Worm (Caenorhabditis elegans): Measurements from ENCODE around the gene T26C5.2.

The T26C5.2 gene

DNA sequence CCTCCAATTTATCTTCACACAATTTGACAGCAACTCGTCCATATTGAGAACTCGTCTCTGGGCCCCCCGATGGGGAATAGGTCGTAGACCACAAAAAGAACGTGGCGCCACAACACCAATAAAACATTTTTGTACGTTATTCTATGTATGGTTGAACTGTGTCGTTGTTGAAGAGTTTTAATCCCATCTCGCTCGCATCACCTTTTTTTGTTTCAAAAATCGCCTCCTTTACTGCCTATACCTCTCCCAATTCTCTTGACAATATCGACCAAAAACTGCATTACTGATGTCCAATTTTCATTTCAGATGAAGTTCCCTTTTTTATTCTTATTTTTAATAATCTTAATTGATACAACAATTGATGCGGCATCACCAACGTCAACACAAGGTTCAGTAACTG, 35.8 kb upstream of the T26C5.2 start, which contains the start of gene let-23:
TSS of gene let-23 (plus strand) at position 301 of the 400 bp plus-strand sequence.
- TF ChIP-seq ceh-13 (GFP tag; optimal IDR thresholded peaks at IDR 0.05) (no peak), F13C5.2 (tag; optimal IDR thresholded peaks at IDR 0.05) (no peak), hmbx-1 (tag; optimal IDR thresholded peaks at IDR 0.05) (no peak), hmg-4 (GFP tag; optimal IDR thresholded peaks at IDR 0.05) (no peak), ceh-36 (tag; optimal IDR thresholded peaks at IDR 0.05) (no peak), tbx-11 (GFP tag; IDR thresholded peaks at IDR 0.05) (no peak), flt-1 (GFP tag; IDR thresholded peaks at IDR 0.05) (no peak)

DNA sequence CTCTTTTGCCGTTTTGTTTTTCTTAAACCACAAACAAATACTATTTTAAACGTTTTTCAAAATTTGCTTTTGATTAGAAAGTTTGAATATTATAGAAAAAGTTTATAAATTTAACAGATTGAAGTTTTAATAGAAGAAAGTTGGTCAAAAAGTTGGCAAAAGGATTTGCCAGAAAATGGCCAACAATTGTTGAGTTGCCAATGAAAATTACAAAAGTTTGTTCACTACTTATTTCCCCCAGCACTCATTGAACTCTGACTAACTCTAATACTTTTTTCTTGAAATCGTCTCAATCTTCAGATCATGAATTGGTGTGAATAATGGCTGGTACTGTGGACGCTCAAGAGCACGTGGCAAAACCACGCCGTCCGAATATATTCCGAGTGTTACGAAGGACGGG, 22.9 kb upstream of the T26C5.2 start, which contains the start of gene ZK1067.4:
TSS of gene ZK1067.4 (plus strand) at position 301 of the 400 bp plus-strand sequence.
- TF ChIP-seq tbx-11 (GFP tag; IDR thresholded peaks at IDR 0.05) (no peak), F13C5.2 (tag; optimal IDR thresholded peaks at IDR 0.05) (no peak), B0310.2 (tag; optimal IDR thresholded peaks at IDR 0.05) (no peak), ceh-13 (GFP tag; optimal IDR thresholded peaks at IDR 0.05) (no peak), tbx-37 (GFP tag; conservative IDR thresholded peaks at IDR 0.05) (no peak), ets-7 (tag; optimal IDR thresholded peaks at IDR 0.05) (no peak), sea-1 (GFP tag; conservative IDR thresholded peaks at IDR 0.05) (no peak), ama-1 (optimal IDR thresholded peaks at IDR 0.05) (no peak), aly-1 (tag; optimal IDR thresholded peaks at IDR 0.05) (no peak), scrt-1 (GFP tag; IDR thresholded peaks at IDR 0.05) (no peak), tra-4 (tag; optimal IDR thresholded peaks at IDR 0.05) (no peak), flt-1 (GFP tag; IDR thresholded peaks at IDR 0.05) (no peak), pes-1 (GFP tag; IDR thresholded peaks at IDR 0.05) (no peak), ceh-36 (tag; optimal IDR thresholded peaks at IDR 0.05) (no peak), hmg-4 (GFP tag; optimal IDR thresholded peaks at IDR 0.05) (no peak), hnd-1 (tag; optimal IDR thresholded peaks at IDR 0.05) (no peak)

DNA sequence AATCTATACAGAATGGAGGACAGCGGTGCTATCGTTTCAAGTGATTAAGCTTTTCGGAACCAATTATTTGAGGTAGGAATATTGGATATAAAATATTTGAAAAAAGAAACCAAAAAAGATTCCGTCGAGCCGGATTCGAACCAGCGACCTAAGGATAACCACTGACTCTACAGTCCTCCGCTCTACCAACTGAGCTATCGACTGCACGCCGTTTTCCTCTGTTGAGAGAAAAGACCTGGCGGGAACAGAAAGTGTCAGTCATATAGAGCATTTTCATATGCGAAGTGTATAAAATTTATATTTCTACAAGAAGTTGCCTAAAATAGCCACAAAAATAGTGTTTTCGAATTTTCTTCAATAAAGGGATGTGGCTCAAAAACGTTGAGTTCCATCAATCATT, 21.3 kb upstream of the T26C5.2 start:
- TF ChIP-seq ama-1 (optimal IDR thresholded peaks at IDR 0.05) (no peak), hnd-1 (tag; optimal IDR thresholded peaks at IDR 0.05) (no peak)

DNA sequence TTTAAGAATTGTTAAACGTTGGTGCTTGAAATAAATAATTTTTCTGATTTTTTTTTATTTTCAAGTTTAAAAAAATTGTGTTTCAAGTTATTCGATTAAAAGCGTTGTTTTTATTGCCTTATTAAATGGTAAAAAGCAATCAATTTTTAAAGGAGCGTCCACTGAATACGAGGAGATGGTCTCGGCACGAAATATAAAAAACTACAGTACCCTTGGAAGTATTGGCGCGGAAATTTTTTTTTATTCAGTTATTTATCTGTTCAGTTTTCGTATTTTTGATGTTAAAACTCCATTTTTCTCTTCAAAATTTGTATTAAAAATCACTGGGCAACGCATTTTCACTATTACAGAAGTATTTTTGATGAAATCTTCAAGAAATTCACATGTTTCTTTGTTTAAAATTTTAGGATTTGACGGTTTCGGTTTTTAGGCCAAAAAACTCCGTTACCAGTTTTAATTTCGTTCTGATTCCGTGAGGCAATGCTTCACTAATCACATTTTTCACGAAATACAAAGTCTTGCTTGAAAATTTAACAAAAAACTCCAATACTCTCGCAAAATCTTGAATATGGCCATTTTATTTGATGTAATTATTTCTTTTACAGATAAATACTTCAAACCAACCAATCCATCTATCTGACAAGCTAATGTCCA, 19.8 kb upstream of the T26C5.2 start, which contains the start of gene znfx-1:
TSS of gene znfx-1 (plus strand) at position 604 of the 654 bp plus-strand sequence.
- TF ChIP-seq ceh-36 (tag; optimal IDR thresholded peaks at IDR 0.05) (no peak), tbx-37 (GFP tag; conservative IDR thresholded peaks at IDR 0.05) (no peak), hnd-1 (tag; optimal IDR thresholded peaks at IDR 0.05) (no peak), aly-1 (tag; optimal IDR thresholded peaks at IDR 0.05) (no peak), hmg-4 (GFP tag; optimal IDR thresholded peaks at IDR 0.05) (no peak), ceh-13 (GFP tag; optimal IDR thresholded peaks at IDR 0.05) (no peak), ets-7 (tag; optimal IDR thresholded peaks at IDR 0.05) (no peak), pes-1 (GFP tag; IDR thresholded peaks at IDR 0.05) (no peak), F13C5.2 (tag; optimal IDR thresholded peaks at IDR 0.05) (no peak), flt-1 (GFP tag; IDR thresholded peaks at IDR 0.05) (no peak), tbx-11 (GFP tag; IDR thresholded peaks at IDR 0.05) (no peak), scrt-1 (GFP tag; IDR thresholded peaks at IDR 0.05) (no peak), ama-1 (optimal IDR thresholded peaks at IDR 0.05) (no peak), B0310.2 (tag; optimal IDR thresholded peaks at IDR 0.05) (no peak), tra-4 (tag; optimal IDR thresholded peaks at IDR 0.05) (no peak), sea-1 (GFP tag; conservative IDR thresholded peaks at IDR 0.05) (no peak), hmbx-1 (tag; optimal IDR thresholded peaks at IDR 0.05) (no peak)

DNA sequence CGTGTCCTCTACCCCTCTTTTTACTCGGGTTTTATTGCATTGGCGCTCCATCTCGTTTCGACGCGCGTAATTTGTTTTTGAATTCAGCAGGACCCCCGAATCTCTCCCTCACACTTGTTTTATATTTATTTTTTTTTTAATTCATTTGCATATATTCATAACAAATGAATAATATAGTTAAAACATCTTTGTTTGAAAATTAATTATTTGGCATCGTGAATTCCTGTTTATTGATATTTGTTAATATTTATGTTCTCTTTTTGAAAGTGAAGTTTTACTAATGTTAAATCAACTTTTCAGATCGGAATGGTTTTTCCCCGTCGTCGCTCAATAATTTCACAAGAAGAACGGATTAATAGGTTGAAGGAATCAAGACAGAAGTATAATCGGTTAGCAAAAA, 10.1 kb upstream of the T26C5.2 start, which contains the start of gene ZK1067.3:
TSS of gene ZK1067.3 (plus strand) at position 301 of the 400 bp plus-strand sequence.
- TF ChIP-seq ets-7 (tag; optimal IDR thresholded peaks at IDR 0.05) (no peak), tra-4 (tag; optimal IDR thresholded peaks at IDR 0.05) (no peak), tbx-37 (GFP tag; conservative IDR thresholded peaks at IDR 0.05) (no peak), sea-1 (GFP tag; conservative IDR thresholded peaks at IDR 0.05) (no peak), ama-1 (optimal IDR thresholded peaks at IDR 0.05) (no peak), B0310.2 (tag; optimal IDR thresholded peaks at IDR 0.05) (no peak), flt-1 (GFP tag; IDR thresholded peaks at IDR 0.05) (no peak), pes-1 (GFP tag; IDR thresholded peaks at IDR 0.05) (no peak), F13C5.2 (tag; optimal IDR thresholded peaks at IDR 0.05) (no peak), ceh-36 (tag; optimal IDR thresholded peaks at IDR 0.05) (no peak), ceh-13 (GFP tag; optimal IDR thresholded peaks at IDR 0.05) (no peak), hnd-1 (tag; optimal IDR thresholded peaks at IDR 0.05) (no peak), hmg-4 (GFP tag; optimal IDR thresholded peaks at IDR 0.05) (no peak), aly-1 (tag; optimal IDR thresholded peaks at IDR 0.05) (no peak)

DNA sequence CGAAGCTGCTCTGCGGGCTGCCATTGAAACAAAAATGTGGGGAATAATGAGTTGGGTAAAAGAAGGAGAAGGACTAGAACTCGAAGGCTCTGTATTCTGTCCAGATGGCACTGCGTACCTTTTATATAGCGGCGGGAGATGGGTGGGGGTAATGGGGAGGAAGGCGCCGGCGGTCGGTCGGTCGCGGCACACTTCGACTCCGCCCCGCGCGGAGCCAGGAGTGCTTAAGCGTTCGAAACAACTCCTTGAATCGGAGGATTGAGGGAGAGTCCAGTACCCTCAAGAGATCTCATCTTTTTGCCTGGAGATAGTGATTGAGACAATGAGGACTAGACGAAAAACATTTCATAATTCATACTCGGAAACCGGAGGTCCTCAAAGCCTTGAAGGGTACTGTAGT, 5.9 kb upstream of the T26C5.2 start, which contains the start of gene abu-14:
TSS of gene abu-14 (minus strand) at position 81 of the 400 bp plus-strand sequence.
- TF ChIP-seq pes-1 (GFP tag; IDR thresholded peaks at IDR 0.05), result no peak
- TF ChIP-seq flt-1 (GFP tag; IDR thresholded peaks at IDR 0.05), result no peak
- TF ChIP-seq ceh-13 (GFP tag; optimal IDR thresholded peaks at IDR 0.05), result no peak
- TF ChIP-seq aly-1 (tag; optimal IDR thresholded peaks at IDR 0.05), result no peak
- TF ChIP-seq tbx-37 (GFP tag; conservative IDR thresholded peaks at IDR 0.05), result no peak
- peak; percentile 19; the same call in 1 of the 2 replicates for TF ChIP-seq scrt-1 (GFP tag; IDR thresholded peaks at IDR 0.05)

DNA sequence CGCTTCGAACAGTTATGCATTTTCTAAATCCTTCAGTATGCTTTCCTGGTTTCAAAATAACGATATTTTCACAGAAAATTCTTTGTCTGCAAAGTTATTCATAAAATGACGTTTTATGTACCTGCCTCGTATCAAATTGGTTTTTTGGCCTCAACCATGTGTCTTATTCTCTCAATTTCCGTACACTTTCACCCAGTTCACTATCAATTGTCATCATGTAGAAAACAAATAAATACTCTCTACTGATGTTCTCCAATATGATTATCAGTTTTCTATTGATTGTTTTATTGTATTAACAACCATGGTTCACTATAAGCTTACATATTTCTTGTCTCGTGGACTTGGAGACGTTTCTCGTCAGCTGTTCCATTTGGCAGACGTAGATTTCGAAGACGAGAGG, 1.8 kb upstream of the T26C5.2 start, which contains the start of gene gst-13:
TSS of gene gst-13 (plus strand) at position 218 of the 400 bp plus-strand sequence.
- no peak for TF ChIP-seq flt-1 (GFP tag; IDR thresholded peaks at IDR 0.05)

DNA sequence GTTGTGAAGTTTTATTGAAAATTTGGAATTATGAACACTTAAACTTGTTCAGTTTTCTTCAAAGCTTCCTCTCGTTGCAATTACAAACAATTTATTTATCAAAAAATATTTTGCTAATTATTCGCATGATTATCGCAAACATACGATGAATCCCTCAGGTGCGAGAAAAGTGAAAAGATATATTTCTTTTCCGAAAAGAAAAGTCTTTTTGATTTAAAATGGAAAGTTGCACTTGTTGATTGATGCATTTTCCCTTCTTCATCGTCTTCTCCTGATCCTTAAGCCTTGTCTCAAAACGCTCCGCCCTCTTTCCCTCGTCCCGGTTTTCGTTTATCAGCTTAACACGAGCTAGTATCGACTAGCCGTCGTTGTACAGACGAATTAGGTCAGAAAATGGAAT, 530 bp upstream of the T26C5.2 start:
- no peak for TF ChIP-seq F13C5.2 (tag; optimal IDR thresholded peaks at IDR 0.05)
- no peak for TF ChIP-seq flt-1 (GFP tag; IDR thresholded peaks at IDR 0.05)
- no peak for TF ChIP-seq B0310.2 (tag; optimal IDR thresholded peaks at IDR 0.05)
- no peak for TF ChIP-seq tbx-37 (GFP tag; conservative IDR thresholded peaks at IDR 0.05)
- TF ChIP-seq ets-7 (tag; optimal IDR thresholded peaks at IDR 0.05), result no peak
- TF ChIP-seq tbx-11 (GFP tag; IDR thresholded peaks at IDR 0.05), result no peak
- no peak for TF ChIP-seq hmbx-1 (tag; optimal IDR thresholded peaks at IDR 0.05)
- TF ChIP-seq hmg-4 (GFP tag; optimal IDR thresholded peaks at IDR 0.05), result no peak
- no peak for TF ChIP-seq tra-4 (tag; optimal IDR thresholded peaks at IDR 0.05)
- TF ChIP-seq ama-1 (optimal IDR thresholded peaks at IDR 0.05), result no peak

Data from whole organism, early embryonic.